Fruit fly (Drosophila melanogaster): ENCODE results near the gene Gr98a.

dm6 chr3R:27519879-27520278 is 32.2 kb downstream of the Gr98a start:
- TF ChIP-seq CG9215 (GFP tag; IDR thresholded peaks at IDR 0.05) (no peak), Vsx1 (GFP tag; optimal IDR thresholded peaks at IDR 0.05) (no peak), CG6254 (GFP tag; optimal IDR thresholded peaks at IDR 0.05) (no peak), cas (GFP tag; IDR thresholded peaks at IDR 0.05) (no peak), gt (GFP tag; IDR thresholded peaks at IDR 0.05) (no peak), Spps (tag; optimal IDR thresholded peaks at IDR 0.05) (no peak), Trl (optimal IDR thresholded peaks at IDR 0.05) (no peak), Trl (GFP tag; optimal IDR thresholded peaks at IDR 0.05) (no peak), CG10321 (GFP tag; IDR thresholded peaks at IDR 0.05) (no peak), CG3847 (GFP tag; IDR thresholded peaks at IDR 0.05) (no peak)

Measured in whole organism, embryonic.